Fruit fly (Drosophila melanogaster) Kc167 (cell line): Measurements from ENCODE around the gene wuho.

Experiments
- h ChIP-seq: fragments of >200 bp; optimal IDR thresholded peaks from 3 replicates; lab custom pipeline; 2018; ENCODE audit warnings: missing external identifiers
- ttk ChIP-seq: sonication (Bioruptor generic); optimal IDR thresholded peaks from 2 replicates; lab custom pipeline; 2017; ENCODE audit warnings: missing external identifiers

DNA sequence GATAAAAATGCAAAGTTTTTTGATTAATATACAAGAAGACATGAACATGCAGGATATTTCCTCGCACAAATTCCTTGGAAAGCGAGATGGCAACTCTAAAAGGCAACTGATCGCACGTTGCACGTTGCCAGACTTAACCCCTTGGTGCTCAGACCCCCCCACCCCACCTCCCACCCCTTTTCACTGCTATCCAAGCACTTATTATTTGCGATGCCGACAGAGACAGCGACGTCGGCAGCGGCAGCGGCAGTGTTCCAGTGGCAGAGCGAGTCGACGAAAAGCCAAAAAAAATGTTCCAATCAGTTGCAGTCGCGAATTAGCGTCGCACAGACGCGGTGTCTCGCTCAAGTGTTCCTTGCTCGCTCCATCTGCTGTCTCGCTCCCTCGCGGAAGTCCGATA, 15.8 kb downstream of the wuho start, which contains the start of gene CG3823:
- TF ChIP-seq ttk (lab: Kevin White, UChicago) (no peak), h (lab: Kevin White, UChicago) (no peak)
